Worm (Caenorhabditis elegans): ENCODE results near the gene mpst-1.

mpst-1 gene

DNA sequence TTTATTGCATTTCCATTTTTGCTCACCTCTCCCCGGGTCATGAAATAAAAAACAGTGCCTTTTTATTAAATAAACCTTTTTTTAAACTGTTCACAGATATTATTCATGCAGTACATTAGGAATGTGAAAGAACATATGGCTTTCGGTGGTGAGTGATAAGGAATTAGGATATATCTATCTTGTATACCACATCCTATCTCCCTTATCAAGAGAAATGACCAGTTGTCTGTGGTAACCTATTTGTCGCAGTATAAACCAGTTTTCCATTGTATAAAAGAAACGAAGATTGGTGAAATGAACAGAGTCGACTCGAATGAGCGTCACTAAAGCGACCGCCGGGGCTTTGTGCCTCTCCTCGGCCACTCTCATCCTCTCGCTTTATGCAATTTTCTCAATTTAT lies 2.4 kb upstream of the mpst-1 start, which contains the start of gene col-158:
Gene col-158 (plus strand): TSS at position 301 of the 400 bp plus-strand sequence.
- TF ChIP-seq grh-1 (GFP tag; IDR thresholded peaks at IDR 0.05) (0 out of 2 replicates have a peak, but pooled peaks have one; percentile 16), irx-1 (tag; optimal IDR thresholded peaks at IDR 0.05) (no peak), blmp-1 (tag; optimal IDR thresholded peaks at IDR 0.05) (peak; percentile 14), elt-3 (tag; optimal IDR thresholded peaks at IDR 0.05) (peak in 1 of 6 experiments; percentile 5)

DNA sequence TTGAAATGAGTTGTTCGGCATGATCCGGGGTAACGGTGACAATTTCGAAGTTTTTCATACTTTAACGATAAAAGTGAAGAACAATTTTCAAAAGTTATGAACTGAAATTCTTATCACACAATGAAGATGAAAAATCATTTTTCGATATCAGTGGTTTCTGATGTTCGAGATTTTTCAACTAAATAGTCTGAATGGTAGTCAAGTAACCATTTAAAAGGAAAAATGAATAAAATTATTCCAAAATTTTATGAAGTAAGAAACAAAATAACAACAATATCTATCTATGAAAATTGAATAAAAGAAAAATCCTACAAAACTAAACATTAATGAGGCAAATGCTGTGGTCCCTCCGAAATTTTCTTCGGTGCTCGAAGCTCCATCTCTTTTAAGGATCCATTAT lies 1.2 kb downstream of the mpst-1 start, which contains the start of gene D2023.4:
Gene D2023.4 (minus strand): TSS at position 101 of the 400 bp plus-strand sequence.
- TF ChIP-seq unc-30 (tag; optimal IDR thresholded peaks at IDR 0.05) (no peak), vab-15 (tag; optimal IDR thresholded peaks at IDR 0.05) (no peak), aha-1 (tag; optimal IDR thresholded peaks at IDR 0.05) (no peak), unc-130 (tag; optimal IDR thresholded peaks at IDR 0.05) (no peak), lin-13 (GFP tag; optimal IDR thresholded peaks at IDR 0.05) (no peak), ceh-90 (tag; optimal IDR thresholded peaks at IDR 0.05) (no peak), snpc-4 (tag; optimal IDR thresholded peaks at IDR 0.05) (no peak), nhr-76 (tag; optimal IDR thresholded peaks at IDR 0.05) (no peak), lsy-2 (tag; optimal IDR thresholded peaks at IDR 0.05) (no peak)

DNA sequence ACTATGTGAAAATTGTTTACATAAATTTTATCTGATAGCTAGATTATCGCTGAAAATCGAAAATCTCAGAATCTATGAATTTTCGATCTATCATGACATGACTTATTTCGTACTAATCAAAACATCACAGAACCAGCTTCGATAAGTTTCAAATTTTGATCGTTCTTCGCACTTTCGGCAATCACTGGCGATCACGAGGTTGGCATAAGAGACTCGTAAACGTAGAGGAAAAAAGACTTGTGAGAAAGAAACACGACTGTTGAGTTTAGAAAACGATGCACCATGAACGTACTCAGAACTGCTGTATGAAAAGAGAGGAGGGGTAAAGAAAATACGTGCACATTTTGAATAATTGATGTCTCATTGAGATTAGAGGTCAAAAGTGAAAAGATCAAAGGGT lies 2.9 kb downstream of the mpst-1 start:
- TF ChIP-seq snpc-4 (tag; optimal IDR thresholded peaks at IDR 0.05) (peak; percentile 48), fkh-10 (GFP tag; optimal IDR thresholded peaks at IDR 0.05) (no peak), nhr-19 (GFP tag; conservative IDR thresholded peaks at IDR 0.05) (peak; percentile 100), vab-15 (tag; optimal IDR thresholded peaks at IDR 0.05) (no peak), lin-15B (tag; optimal IDR thresholded peaks at IDR 0.05) (no peak), lsy-2 (tag; optimal IDR thresholded peaks at IDR 0.05) (peak; percentile 75 to 81), snu-23 (GFP tag; optimal IDR thresholded peaks at IDR 0.05) (peak; percentile 94), isw-1 (GFP tag; IDR thresholded peaks at IDR 0.05) (no peak), nhr-47 (tag; optimal IDR thresholded peaks at IDR 0.05) (peak; percentile 80), nhr-12 (tag; optimal IDR thresholded peaks at IDR 0.05) (no peak), tlp-1 (tag; optimal IDR thresholded peaks at IDR 0.05) (no peak), nhr-77 (tag; optimal IDR thresholded peaks at IDR 0.05) (peak; percentile 82), alr-1 (tag; optimal IDR thresholded peaks at IDR 0.05; ENCODE audit: borderline replicate concordance) (no peak), elt-3 (tag; optimal IDR thresholded peaks at IDR 0.05) (peak in 4 of 6 experiments; percentile 57 to 90 (median 86)), ceh-82 (tag; optimal IDR thresholded peaks at IDR 0.05) (peak in 2 of 3 experiments; percentile 40 to 44), ama-1 (optimal IDR thresholded peaks at IDR 0.05) (peak; percentile 54), nhr-20 (tag; optimal IDR thresholded peaks at IDR 0.05) (peak; percentile 97), ceh-8 (GFP tag; optimal IDR thresholded peaks at IDR 0.05) (no peak), nhr-11 (tag; optimal IDR thresholded peaks at IDR 0.05) (peak; percentile 66), nhr-84 (tag; optimal IDR thresholded peaks at IDR 0.05) (no peak), lir-3 (tag; optimal IDR thresholded peaks at IDR 0.05; ENCODE audit: poor library complexity) (peak; percentile 79), sup-37 (GFP tag; optimal IDR thresholded peaks at IDR 0.05) (peak; percentile 84), nhr-85 (tag) (peak; percentile 97), mep-1 (tag; optimal IDR thresholded peaks at IDR 0.05) (peak; percentile 90), aly-2 (tag; optimal IDR thresholded peaks at IDR 0.05) (peak; percentile 49), blmp-1 (tag; optimal IDR thresholded peaks at IDR 0.05) (peak; percentile 73), xbp-1 (tag; optimal IDR thresholded peaks at IDR 0.05) (peak; percentile 78), lin-39 (tag; optimal IDR thresholded peaks at IDR 0.05) (peak; percentile 79), unc-86 (tag; optimal IDR thresholded peaks at IDR 0.05) (no peak), egl-13 (tag; optimal IDR thresholded peaks at IDR 0.05) (peak; percentile 9), mdl-1 (tag; optimal IDR thresholded peaks at IDR 0.05) (peak in 1 of 2 experiments; percentile 88), Y116A8C.19 (tag; optimal IDR thresholded peaks at IDR 0.05; ENCODE audit: borderline replicate concordance) (no peak), unc-62 (GFP tag; optimal IDR thresholded peaks at IDR 0.05) (no peak), pqm-1 (tag; optimal IDR thresholded peaks at IDR 0.05) (no peak), hpl-2 (GFP tag; optimal IDR thresholded peaks at IDR 0.05) (peak; percentile 50), lin-14 (GFP tag; optimal IDR thresholded peaks at IDR 0.05) (peak; percentile 91), C34B4.2 (tag; optimal IDR thresholded peaks at IDR 0.05) (no peak), mab-9 (GFP tag; IDR thresholded peaks at IDR 0.05) (peak; percentile 71), dsc-1 (tag; optimal IDR thresholded peaks at IDR 0.05) (no peak), dpl-1 (GFP tag; optimal IDR thresholded peaks at IDR 0.05) (peak; percentile 28 to 58 (median 38)), mef-2 (tag; optimal IDR thresholded peaks at IDR 0.05) (peak; percentile 40)
